Fruit fly (Drosophila melanogaster): Measurements from ENCODE around the gene Amun.
"Not testable (repeated sequence)": the region's sequence is repeated elsewhere in the genome, so short reads cannot be mapped to it uniquely, and the experiment has no call there.

Gene Amun

dm6 chrX:11715263-11715659 is at the start of gene Amun (continued):
- peak; percentile 48 for TF ChIP-seq lz (GFP tag; optimal IDR thresholded peaks at IDR 0.05)
- TF ChIP-seq CG6854 (GFP tag; optimal IDR thresholded peaks at IDR 0.05): no peak
- TF ChIP-seq svp (GFP tag): peak; percentile 41
- peak; percentile 57 for TF ChIP-seq acj6 (GFP tag; optimal IDR thresholded peaks at IDR 0.05)
- TF ChIP-seq net (GFP tag; optimal IDR thresholded peaks at IDR 0.05): peak; percentile 44
- TF ChIP-seq Met (GFP tag; optimal IDR thresholded peaks at IDR 0.05): peak; percentile 40
- peak; percentile 36 for TF ChIP-seq CG6808 (GFP tag; optimal IDR thresholded peaks at IDR 0.05)
- TF ChIP-seq esn (GFP tag; optimal IDR thresholded peaks at IDR 0.05): peak; percentile 62

- no peak for TF ChIP-seq salr (GFP tag; optimal IDR thresholded peaks at IDR 0.05)
- no peak for TF ChIP-seq dsx (GFP tag; optimal IDR thresholded peaks at IDR 0.05; ENCODE audit: poor library complexity, severe bottlenecking)
- TF ChIP-seq Sox102F (GFP tag; optimal IDR thresholded peaks at IDR 0.05): no peak
- no peak for TF ChIP-seq topi (GFP tag; optimal IDR thresholded peaks at IDR 0.05)
- no peak for TF ChIP-seq pdm3 (GFP tag; optimal IDR thresholded peaks at IDR 0.05)
- no peak for TF ChIP-seq Eip75B (GFP tag; optimal IDR thresholded peaks at IDR 0.05)
- no peak for TF ChIP-seq CG8319 (GFP tag; optimal IDR thresholded peaks at IDR 0.05)
- no peak for TF ChIP-seq CG8632 (GFP tag; optimal IDR thresholded peaks at IDR 0.05)
- TF ChIP-seq CG8119 (GFP tag; IDR thresholded peaks at IDR 0.05): no peak
- TF ChIP-seq CG1621 (tag; optimal IDR thresholded peaks at IDR 0.05): no peak
- TF ChIP-seq svp (GFP tag): no peak
- TF ChIP-seq acj6 (GFP tag; optimal IDR thresholded peaks at IDR 0.05): no peak
- no peak for TF ChIP-seq eg (GFP tag; IDR thresholded peaks at IDR 0.05)
- TF ChIP-seq cyc (GFP tag; optimal IDR thresholded peaks at IDR 0.05): no peak
- no peak for TF ChIP-seq net (GFP tag; optimal IDR thresholded peaks at IDR 0.05)
- TF ChIP-seq ss (GFP tag; optimal IDR thresholded peaks at IDR 0.05): no peak
These were observed 49.3 kb upstream of the Amun start, which contains the start of gene CG9360 for dm6 chrX:11764540-11765136. Gene CG9360, minus strand, starts transcription at chrX:11764590.

- no peak for TF ChIP-seq svp (GFP tag)
- TF ChIP-seq Met (GFP tag; optimal IDR thresholded peaks at IDR 0.05): no peak
- no peak for TF ChIP-seq CG1621 (tag; optimal IDR thresholded peaks at IDR 0.05)
- TF ChIP-seq Hr4 (GFP tag; optimal IDR thresholded peaks at IDR 0.05): no peak
- TF ChIP-seq ss (GFP tag; optimal IDR thresholded peaks at IDR 0.05): no peak
- no peak for TF ChIP-seq CG8119 (GFP tag; IDR thresholded peaks at IDR 0.05)
- TF ChIP-seq CG11294 (GFP tag; IDR thresholded peaks at IDR 0.05): no peak
- no peak for TF ChIP-seq Lpt (GFP tag; optimal IDR thresholded peaks at IDR 0.05)
- TF ChIP-seq Ets96B (tag; optimal IDR thresholded peaks at IDR 0.05): no peak
- TF ChIP-seq CG11902 (GFP tag; optimal IDR thresholded peaks at IDR 0.05): no peak
- TF ChIP-seq CG8319 (GFP tag; optimal IDR thresholded peaks at IDR 0.05): no peak
- no peak for TF ChIP-seq net (GFP tag; optimal IDR thresholded peaks at IDR 0.05)
- no peak for TF ChIP-seq CG8632 (GFP tag; optimal IDR thresholded peaks at IDR 0.05)
- no peak for TF ChIP-seq Sox15 (GFP tag; optimal IDR thresholded peaks at IDR 0.05)
- TF ChIP-seq dsx (GFP tag; optimal IDR thresholded peaks at IDR 0.05; ENCODE audit: poor library complexity, severe bottlenecking): no peak
- no peak for TF ChIP-seq lz (GFP tag; optimal IDR thresholded peaks at IDR 0.05)
These were observed 41.5 kb upstream of the Amun start for dm6 chrX:11756892-11757291.

- not testable (repeated sequence) for TF ChIP-seq CG8319 (GFP tag; optimal IDR thresholded peaks at IDR 0.05); achi (GFP tag; optimal IDR thresholded peaks at IDR 0.05); CG8119 (GFP tag; IDR thresholded peaks at IDR 0.05)
These were observed 38.6 kb upstream of the Amun start, which contains the start of gene m for dm6 chrX:11753973-11754372. Gene m, plus strand, starts transcription at chrX:11754273.

dm6 chrX:11736421-11736820 is 21.1 kb upstream of the Amun start:
- TF ChIP-seq Eip78C (GFP tag): peak; percentile 66
- peak; percentile 53 for TF ChIP-seq OdsH (GFP tag; optimal IDR thresholded peaks at IDR 0.05)
- TF ChIP-seq Sox14 (GFP tag; optimal IDR thresholded peaks at IDR 0.05): peak; percentile 7
- TF ChIP-seq Ets21C (GFP tag; optimal IDR thresholded peaks at IDR 0.05): no peak
- peak; percentile 45; the same call in 2 of the 3 replicates for TF ChIP-seq CG6163 (GFP tag; IDR thresholded peaks at IDR 0.05)
- TF ChIP-seq CG6808 (GFP tag; optimal IDR thresholded peaks at IDR 0.05): no peak
- no peak for TF ChIP-seq CG1621 (tag; optimal IDR thresholded peaks at IDR 0.05)
- TF ChIP-seq salr (GFP tag; optimal IDR thresholded peaks at IDR 0.05): peak in 1 of 2 experiments; percentile 3
- TF ChIP-seq CG15336 (GFP tag; IDR thresholded peaks at IDR 0.05): peak; percentile 77
- no peak for TF ChIP-seq svp (GFP tag)
- no peak for TF ChIP-seq topi (GFP tag; optimal IDR thresholded peaks at IDR 0.05)
- peak; percentile 38 for TF ChIP-seq Lpt (GFP tag; optimal IDR thresholded peaks at IDR 0.05)
- TF ChIP-seq fd59A (GFP tag; optimal IDR thresholded peaks at IDR 0.05): no peak
- TF ChIP-seq CG10631 (GFP tag; optimal IDR thresholded peaks at IDR 0.05): peak; percentile 9
- TF ChIP-seq CG11902 (GFP tag; optimal IDR thresholded peaks at IDR 0.05): no peak
- peak; percentile 38 for TF ChIP-seq CG4318 (GFP tag; optimal IDR thresholded peaks at IDR 0.05)
- TF ChIP-seq CG34406 (GFP tag; optimal IDR thresholded peaks at IDR 0.05): no peak
- TF ChIP-seq CG8119 (GFP tag; IDR thresholded peaks at IDR 0.05): peak; percentile 57; the same call in 2 of the 3 replicates
- TF ChIP-seq CG31627 (GFP tag; optimal IDR thresholded peaks at IDR 0.05): peak; percentile 14
- peak; percentile 11 for TF ChIP-seq esn (GFP tag; optimal IDR thresholded peaks at IDR 0.05)
- no peak for TF ChIP-seq spab (GFP tag; optimal IDR thresholded peaks at IDR 0.05)
- TF ChIP-seq CG11294 (GFP tag; IDR thresholded peaks at IDR 0.05): no peak
- TF ChIP-seq Hr39 (GFP tag; optimal IDR thresholded peaks at IDR 0.05): peak; percentile 25
- TF ChIP-seq CG8319 (GFP tag; optimal IDR thresholded peaks at IDR 0.05): no peak

All from whole organism, prepupa.